Worm (Caenorhabditis elegans) whole organism, late embryonic: Measurements from ENCODE around the gene ZK262.9.

Source experiments
- C08G9.2 ChIP-seq: sonication (generic microtip); optimal IDR thresholded peaks from 2 replicates; lab custom pipeline; 2016; ENCODE audit warnings: mild to moderate bottlenecking, missing genetic modification characterization, moderate library complexity, missing compliant biosample characterization
- C38D4.7 ChIP-seq: fragments of 200-800 bp; sonication (Bioruptor generic); optimal IDR thresholded peaks from 2 replicates; lab custom pipeline; 2018; ENCODE audit warnings: mild to moderate bottlenecking, missing genetic modification characterization, moderate library complexity, missing compliant biosample characterization
- K02D7.2 ChIP-seq: sonication (generic microtip); optimal IDR thresholded peaks from 2 replicates; lab custom pipeline; 2017; ENCODE audit warnings: mild to moderate bottlenecking, missing genetic modification characterization, missing compliant biosample characterization
- T23F11.4 ChIP-seq: fragments of 200-800 bp; sonication (Bioruptor generic); optimal IDR thresholded peaks from 2 replicates; lab custom pipeline; 2018; ENCODE audit warnings: mild to moderate bottlenecking, missing genetic modification characterization, missing compliant biosample characterization
- ahr-1 ChIP-seq: sonication (generic microtip); optimal IDR thresholded peaks from 2 replicates; lab custom pipeline; 2016; ENCODE audit warnings: missing genetic modification characterization, missing compliant biosample characterization
- ceh-19 ChIP-seq: fragments of 200-800 bp; sonication (Bioruptor generic); optimal IDR thresholded peaks from 2 replicates; lab custom pipeline; 2018; ENCODE audit warnings: mild to moderate bottlenecking, missing genetic modification characterization, missing compliant biosample characterization
- ceh-2 ChIP-seq: sonication (generic microtip); optimal IDR thresholded peaks from 2 replicates; lab custom pipeline; 2016; ENCODE audit warnings: missing genotype, missing genetic modification characterization, missing compliant biosample characterization
- ceh-22 ChIP-seq: sonication (generic microtip); optimal IDR thresholded peaks from 2 replicates; lab custom pipeline; 2017; ENCODE audit warnings: missing biosample characterization, missing genetic modification characterization
- ceh-24 ChIP-seq: sonication (generic microtip); optimal IDR thresholded peaks from 2 replicates; lab custom pipeline; 2016; ENCODE audit warnings: mild to moderate bottlenecking, missing genetic modification characterization, missing compliant biosample characterization
- ceh-30 ChIP-seq: fragments of 150-350 bp; optimal IDR thresholded peaks from 2 replicates; lab custom pipeline; 2014; ENCODE audit warnings: missing biosample characterization, missing genetic modification characterization
- ceh-34 ChIP-seq: sonication (generic microtip); optimal IDR thresholded peaks from 2 replicates; lab custom pipeline; 2016; ENCODE audit warnings: mild to moderate bottlenecking, missing genetic modification characterization, missing compliant biosample characterization
- ceh-45 ChIP-seq: fragments of 200-800 bp; sonication (Bioruptor generic); IDR thresholded peaks from 2 replicates; pipeline ENCODE4 v1.3.6; 2022; ENCODE audit warnings: missing genetic modification reagents, missing genetic modification characterization, missing compliant biosample characterization
- ceh-6 ChIP-seq: fragments of 200-800 bp; sonication (Bioruptor generic); optimal IDR thresholded peaks from 2 replicates; lab custom pipeline; 2018; ENCODE audit warnings: mild to moderate bottlenecking, missing genetic modification characterization, missing compliant biosample characterization
- che-1 ChIP-seq: sonication (generic microtip); optimal IDR thresholded peaks from 2 replicates; lab custom pipeline; 2016; ENCODE audit warnings: mild to moderate bottlenecking, missing genetic modification characterization, missing compliant biosample characterization
- dve-1 ChIP-seq: sonication (generic microtip); optimal IDR thresholded peaks from 2 replicates; lab custom pipeline; 2017; ENCODE audit warnings: antibody characterized with exemption, mild to moderate bottlenecking, missing genetic modification characterization, missing compliant biosample characterization
- elt-2 ChIP-seq: sonication (generic microtip); optimal IDR thresholded peaks from 2 replicates; lab custom pipeline; 2016; ENCODE audit warnings: missing genetic modification reagents, missing genetic modification characterization, missing compliant biosample characterization
- elt-4 ChIP-seq: sonication (generic microtip); optimal IDR thresholded peaks from 2 replicates; lab custom pipeline; 2016; ENCODE audit warnings: missing genetic modification characterization, missing compliant biosample characterization
- fax-1 ChIP-seq: sonication (generic microtip); optimal IDR thresholded peaks from 2 replicates; lab custom pipeline; 2016; ENCODE audit warnings: missing genotype, missing genetic modification characterization, missing compliant biosample characterization
- fkh-10 ChIP-seq: fragments of 150-350 bp; optimal IDR thresholded peaks from 2 replicates; lab custom pipeline; 2014; ENCODE audit warnings: missing biosample characterization, missing genetic modification reagents, missing genetic modification characterization
- fkh-6 ChIP-seq: sonication (generic microtip); optimal IDR thresholded peaks from 2 replicates; lab custom pipeline; 2016; ENCODE audit warnings: missing genetic modification characterization, missing compliant biosample characterization
- gmeb-2 ChIP-seq: sonication (generic microtip); optimal IDR thresholded peaks from 2 replicates; lab custom pipeline; 2016; ENCODE audit warnings: missing genetic modification characterization, inconsistent platforms, missing compliant biosample characterization
- hlh-30 ChIP-seq: sonication (generic microtip); optimal IDR thresholded peaks from 2 replicates; lab custom pipeline; 2017; ENCODE audit warnings: antibody characterized with exemption, missing genetic modification characterization, missing compliant biosample characterization; ENCODE audit not compliant: insufficient read depth
- hlh-6 ChIP-seq: sonication (generic microtip); optimal IDR thresholded peaks from 2 replicates; lab custom pipeline; 2016; ENCODE audit warnings: missing genotype, missing genetic modification characterization, missing compliant biosample characterization
- hlh-8 ChIP-seq: sonication (generic microtip); optimal IDR thresholded peaks from 2 replicates; lab custom pipeline; 2016; ENCODE audit warnings: missing genotype, missing genetic modification characterization, missing compliant biosample characterization
- mec-3 ChIP-seq: sonication (generic microtip); optimal IDR thresholded peaks from 2 replicates; lab custom pipeline; 2016; ENCODE audit warnings: borderline replicate concordance, missing genetic modification characterization, missing compliant biosample characterization
- nfya-1 ChIP-seq: sonication (generic microtip); optimal IDR thresholded peaks from 2 replicates; lab custom pipeline; 2017; ENCODE audit warnings: missing genetic modification characterization, mild to moderate bottlenecking, missing compliant biosample characterization, antibody characterized with exemption, moderate library complexity
- nhr-11 ChIP-seq: fragments of 150-350 bp; optimal IDR thresholded peaks from 2 replicates; lab custom pipeline; 2014; ENCODE audit warnings: missing biosample characterization, missing genetic modification characterization
- odd-2 ChIP-seq: sonication (generic microtip); optimal IDR thresholded peaks from 2 replicates; lab custom pipeline; 2017; ENCODE audit warnings: antibody characterized with exemption, mild to moderate bottlenecking, missing genetic modification characterization, missing compliant biosample characterization
- pat-9 ChIP-seq: fragments of 200-800 bp; sonication (Bioruptor generic); optimal IDR thresholded peaks from 2 replicates; lab custom pipeline; 2018; ENCODE audit warnings: mild to moderate bottlenecking, missing genetic modification characterization, moderate library complexity, missing compliant biosample characterization
- pax-1 ChIP-seq: fragments of 150-350 bp; optimal IDR thresholded peaks from 2 replicates; lab custom pipeline; 2014; ENCODE audit warnings: missing biosample characterization, missing genetic modification characterization
- pqm-1 ChIP-seq: sonication (generic microtip); optimal IDR thresholded peaks from 2 replicates; lab custom pipeline; 2016; ENCODE audit warnings: missing genetic modification characterization, missing compliant biosample characterization
- ref-2 ChIP-seq: sonication (generic microtip); optimal IDR thresholded peaks from 2 replicates; lab custom pipeline; 2016; ENCODE audit warnings: missing genetic modification characterization, missing compliant biosample characterization
- rnt-1 ChIP-seq: sonication (generic microtip); optimal IDR thresholded peaks from 2 replicates; lab custom pipeline; 2016; ENCODE audit warnings: missing genetic modification characterization, missing compliant biosample characterization
- sdc-2 ChIP-seq: sonication (generic microtip); optimal IDR thresholded peaks from 2 replicates; lab custom pipeline; 2016; ENCODE audit warnings: missing genotype, missing genetic modification characterization, missing compliant biosample characterization
- sox-2 ChIP-seq: fragments of 200-800 bp; sonication (Bioruptor generic); IDR thresholded peaks from 2 replicates; pipeline ENCODE4 v1.3.6; 2022; ENCODE audit warnings: missing genetic modification reagents, missing genetic modification characterization, missing compliant biosample characterization
- sox-4 ChIP-seq: sonication (generic microtip); optimal IDR thresholded peaks from 2 replicates; lab custom pipeline; 2017; ENCODE audit warnings: mild to moderate bottlenecking, missing genetic modification characterization, inconsistent platforms, missing compliant biosample characterization
- tbx-2 ChIP-seq: sonication (generic microtip); optimal IDR thresholded peaks from 2 replicates; lab custom pipeline; 2016; ENCODE audit warnings: missing genetic modification characterization, missing compliant biosample characterization
- tbx-7 ChIP-seq: sonication (generic microtip); optimal IDR thresholded peaks from 2 replicates; lab custom pipeline; 2016; ENCODE audit warnings: missing genotype, missing genetic modification characterization, missing compliant biosample characterization
- unc-3 ChIP-seq, 2 experiments: fragments of 200-800 bp in 1 of 2; sonication (Bioruptor generic) in 1 of 2; sonication (generic microtip) in 1 of 2; conservative IDR thresholded peaks in 1 of 2; optimal IDR thresholded peaks in 1 of 2; 2 replicates each; pipeline versions ENCODE4 v1.3.6 to Lab custom; 2016 to 2022; ENCODE audit warnings: missing compliant biosample characterization in 2 of 2, missing genetic modification characterization in 2 of 2, missing genetic modification reagents in 1 of 2
- unc-55 ChIP-seq: sonication (generic microtip); optimal IDR thresholded peaks from 2 replicates; lab custom pipeline; 2017; ENCODE audit warnings: missing biosample characterization, missing genetic modification reagents, missing genetic modification characterization
- zip-5 ChIP-seq: sonication (generic microtip); optimal IDR thresholded peaks from 2 replicates; lab custom pipeline; 2016; ENCODE audit warnings: missing genetic modification characterization, missing compliant biosample characterization

The ZK262.9 gene

ce11 chrV:18425544-18425943 is 14.0 kb upstream of the ZK262.9 start, which contains the start of gene ZK262.19:
Gene ZK262.19 (minus strand): TSS chrV:18425644.
- TF ChIP-seq pqm-1 (tag; lab: Kevin White, UChicago) (no peak), ref-2 (no peak), ceh-30 (tag; lab: Kevin White, UChicago) (no peak), ceh-24 (tag; lab: Kevin White, UChicago) (no peak), T23F11.4 (no peak), mec-3 (no peak), rnt-1 (tag; lab: Kevin White, UChicago) (no peak), nfya-1 (no peak), fkh-10 (no peak)

ce11 chrV:18426280-18426679 is 13.3 kb upstream of the ZK262.9 start, which contains the start of gene srw-83:
Gene srw-83 (plus strand): TSS chrV:18426580.
- TF ChIP-seq pax-1 (tag; lab: Kevin White, UChicago): no peak
- TF ChIP-seq hlh-8 (tag; lab: Kevin White, UChicago): no peak
- no peak for TF ChIP-seq ceh-6 (GFP tag; lab: Kevin White, UChicago)
- no peak for TF ChIP-seq zip-5
- TF ChIP-seq ceh-19: no peak

- TF ChIP-seq C38D4.7 (GFP tag; lab: Kevin White, UChicago): no peak
- no peak for TF ChIP-seq hlh-30 (tag; lab: Kevin White, UChicago)
- no peak for TF ChIP-seq ceh-2 (tag; lab: Kevin White, UChicago)
Measured at ce11 chrV:18430826-18431225, 8.7 kb upstream of the ZK262.9 start.

- TF ChIP-seq tbx-7 (no peak), hlh-6 (no peak), tbx-2 (tag; lab: Kevin White, UChicago) (no peak), gmeb-2 (no peak), fkh-10 (no peak), ceh-34 (tag; lab: Kevin White, UChicago) (no peak), K02D7.2 (tag; lab: Kevin White, UChicago) (no peak), zip-5 (no peak), che-1 (tag; lab: Kevin White, UChicago) (no peak), mec-3 (no peak), dve-1 (tag; lab: Kevin White, UChicago) (no peak), sdc-2 (no peak), nhr-11 (tag; lab: Kevin White, UChicago) (no peak), pax-1 (tag; lab: Kevin White, UChicago) (no peak), rnt-1 (tag; lab: Kevin White, UChicago) (no peak)
Measured at ce11 chrV:18431450-18431849, 8.1 kb upstream of the ZK262.9 start, which contains the start of gene srw-82. Gene srw-82 (plus strand): TSS chrV:18431750.

ce11 chrV:18434961-18435360 is 4.6 kb upstream of the ZK262.9 start, which contains the start of gene ZK262.20:
Gene ZK262.20 (minus strand): TSS chrV:18435061.
- TF ChIP-seq ceh-45 (no peak), elt-2 (tag; lab: Kevin White, UChicago) (no peak), ceh-22 (tag; lab: Kevin White, UChicago) (no peak), ceh-30 (tag; lab: Kevin White, UChicago) (no peak), ref-2 (no peak), sdc-2 (no peak), unc-3 (GFP tag; conservative IDR thresholded peaks at IDR 0.05; lab: Robert Waterston, UW) (no peak), unc-3 (tag; optimal IDR thresholded peaks at IDR 0.05; lab: Kevin White, UChicago) (no peak), elt-4 (no peak), C08G9.2 (tag; lab: Kevin White, UChicago) (no peak), sox-2 (no peak), sox-4 (tag; lab: Kevin White, UChicago) (no peak), pat-9 (no peak), unc-55 (GFP tag; lab: Kevin White, UChicago) (no peak), fax-1 (tag; lab: Kevin White, UChicago) (no peak), hlh-30 (tag; lab: Kevin White, UChicago) (no peak), ahr-1 (no peak), fkh-6 (tag; lab: Kevin White, UChicago) (no peak), odd-2 (tag; lab: Kevin White, UChicago) (no peak), T23F11.4 (no peak)
- TF ChIP-seq, all 69 proteins: peak for 0
